Worm (Caenorhabditis elegans) whole organism, young adult: ENCODE measurements around the gene Y48B6A.5.

Experiments
- B0035.1 ChIP-seq: sonication (generic microtip); optimal IDR thresholded peaks from 2 replicates; lab custom pipeline; 2016; ENCODE audit warnings: missing genetic modification characterization, mild to moderate bottlenecking, missing compliant biosample characterization, missing genotype, missing genetic modification reagents
- B0261.1 ChIP-seq: sonication (generic microtip); optimal IDR thresholded peaks from 2 replicates; lab custom pipeline; 2016; ENCODE audit warnings: mild to moderate bottlenecking, missing genetic modification characterization, moderate library complexity, missing compliant biosample characterization
- B0336.3 ChIP-seq: fragments of 200-800 bp; sonication (Bioruptor generic); IDR thresholded peaks from 2 replicates; pipeline ENCODE4 v1.3.6; 2022; ENCODE audit warnings: missing genetic modification characterization, missing compliant biosample characterization
- C06A6.2 ChIP-seq: fragments of 200-800 bp; sonication (Bioruptor generic); conservative IDR thresholded peaks from 2 replicates; pipeline ENCODE4 v1.3.6; 2022; ENCODE audit warnings: missing genetic modification characterization, missing compliant biosample characterization
- C17E4.6 ChIP-seq: fragments of 200-800 bp; sonication (Bioruptor generic); IDR thresholded peaks from 2 replicates; pipeline ENCODE4 v1.3.6; 2022; ENCODE audit warnings: missing genetic modification reagents, missing genetic modification characterization, missing compliant biosample characterization
- F39B2.1 ChIP-seq: fragments of 200-800 bp; sonication (Bioruptor generic); IDR thresholded peaks from 2 replicates; pipeline ENCODE4 v1.3.6; 2022; ENCODE audit warnings: missing genetic modification reagents, missing genetic modification characterization, missing compliant biosample characterization
- F49E8.2 ChIP-seq: sonication (generic microtip); optimal IDR thresholded peaks from 3 replicates; lab custom pipeline; 2017; ENCODE audit warnings: missing genetic modification characterization, mild to moderate bottlenecking, missing compliant biosample characterization, antibody characterized with exemption, moderate library complexity; ENCODE audit not compliant: insufficient read depth
- F55B11.4 ChIP-seq: sonication (generic microtip); optimal IDR thresholded peaks from 2 replicates; lab custom pipeline; 2016; ENCODE audit warnings: missing compliant biosample characterization, missing genetic modification characterization, borderline replicate concordance; ENCODE audit not compliant: insufficient read depth
- F57A8.1 ChIP-seq: fragments of 200-800 bp; sonication (Bioruptor generic); optimal IDR thresholded peaks from 2 replicates; lab custom pipeline; 2018; ENCODE audit warnings: mild to moderate bottlenecking, missing genetic modification characterization, moderate library complexity, missing compliant biosample characterization
- F57C9.4 ChIP-seq: sonication (generic microtip); optimal IDR thresholded peaks from 2 replicates; lab custom pipeline; 2017; ENCODE audit warnings: mild to moderate bottlenecking, missing genetic modification characterization, missing compliant biosample characterization
- Y53G8AR.9 ChIP-seq: fragments of 200-800 bp; sonication (Bioruptor generic); conservative IDR thresholded peaks from 2 replicates; pipeline ENCODE4 v1.3.6; 2022; ENCODE audit warnings: missing genetic modification reagents, missing genetic modification characterization, missing compliant biosample characterization
- Y56A3A.18 ChIP-seq: fragments of 200-800 bp; sonication (Bioruptor generic); IDR thresholded peaks from 2 replicates; pipeline ENCODE4 v1.3.6; 2022; ENCODE audit warnings: missing genetic modification reagents, missing genetic modification characterization, missing compliant biosample characterization
- aptf-3 ChIP-seq: fragments of 200-800 bp; sonication (Bioruptor generic); IDR thresholded peaks from 2 replicates; pipeline ENCODE4 v1.3.6; 2022; ENCODE audit warnings: missing genetic modification characterization, missing compliant biosample characterization
- atf-7 ChIP-seq: sonication (generic microtip); optimal IDR thresholded peaks from 2 replicates; lab custom pipeline; 2017; ENCODE audit warnings: mild to moderate bottlenecking, missing genetic modification characterization, missing compliant biosample characterization
- attf-3 ChIP-seq: fragments of 200-800 bp; sonication (Bioruptor generic); conservative IDR thresholded peaks from 2 replicates; pipeline ENCODE4 v1.3.6; 2022; ENCODE audit warnings: missing genetic modification reagents, missing genetic modification characterization, missing compliant biosample characterization
- ccch-3 ChIP-seq: fragments of 200-800 bp; sonication (Bioruptor generic); optimal IDR thresholded peaks from 2 replicates; lab custom pipeline; 2018; ENCODE audit warnings: mild to moderate bottlenecking, missing genetic modification characterization, missing compliant biosample characterization
- ceh-100 ChIP-seq: fragments of 200-800 bp; sonication (Bioruptor generic); IDR thresholded peaks from 2 replicates; pipeline ENCODE4 v1.3.6; 2022; ENCODE audit warnings: missing genetic modification reagents, missing genetic modification characterization, missing compliant biosample characterization
- ceh-91 ChIP-seq: fragments of 200-800 bp; sonication (Bioruptor generic); IDR thresholded peaks from 2 replicates; pipeline ENCODE4 v1.3.6; 2022; ENCODE audit warnings: missing genetic modification reagents, missing genetic modification characterization, missing compliant biosample characterization
- die-1 ChIP-seq: sonication (generic microtip); optimal IDR thresholded peaks from 2 replicates; lab custom pipeline; 2016; ENCODE audit warnings: missing genotype, mild to moderate bottlenecking, missing genetic modification characterization, missing compliant biosample characterization
- dpff-1 ChIP-seq: sonication (generic microtip); optimal IDR thresholded peaks from 2 replicates; lab custom pipeline; 2017; ENCODE audit warnings: mild to moderate bottlenecking, missing genetic modification characterization, missing compliant biosample characterization
- efl-1 ChIP-seq: fragments of 150-350 bp; optimal IDR thresholded peaks from 2 replicates; lab custom pipeline; 2014; ENCODE audit warnings: missing biosample characterization, missing genetic modification reagents, missing genetic modification characterization
- egl-18 ChIP-seq: fragments of 200-800 bp; sonication (Bioruptor generic); IDR thresholded peaks from 2 replicates; pipeline ENCODE4 v1.3.6; 2022; ENCODE audit warnings: missing genetic modification reagents, missing genetic modification characterization, missing compliant biosample characterization
- egl-44 ChIP-seq: fragments of 200-800 bp; sonication (Bioruptor generic); IDR thresholded peaks from 2 replicates; pipeline ENCODE4 v1.3.6; 2022; ENCODE audit warnings: missing genetic modification reagents, missing genetic modification characterization, missing compliant biosample characterization
- gei-17 ChIP-seq: fragments of 200-800 bp; sonication (Bioruptor generic); optimal IDR thresholded peaks from 2 replicates; lab custom pipeline; 2018; ENCODE audit warnings: mild to moderate bottlenecking, missing genetic modification characterization, missing compliant biosample characterization
- hlh-12 ChIP-seq: sonication (generic microtip); optimal IDR thresholded peaks from 2 replicates; lab custom pipeline; 2016; ENCODE audit warnings: missing genetic modification characterization, missing compliant biosample characterization
- hmg-1.2 ChIP-seq: fragments of 200-800 bp; sonication (Bioruptor generic); IDR thresholded peaks from 2 replicates; pipeline ENCODE4 v1.3.6; 2022; ENCODE audit warnings: missing genetic modification reagents, missing genetic modification characterization, missing compliant biosample characterization
- lin-26 ChIP-seq: fragments of 200-800 bp; sonication (Bioruptor generic); IDR thresholded peaks from 2 replicates; pipeline ENCODE4 v1.3.6; 2022; ENCODE audit warnings: missing genetic modification reagents, missing genetic modification characterization, missing compliant biosample characterization
- lin-54 ChIP-seq: fragments of 200-800 bp; sonication (Bioruptor generic); optimal IDR thresholded peaks from 2 replicates; lab custom pipeline; 2018; ENCODE audit warnings: mild to moderate bottlenecking, missing genetic modification characterization, missing compliant biosample characterization
- lsl-1 ChIP-seq: fragments of 200-800 bp; sonication (Bioruptor generic); optimal IDR thresholded peaks from 2 replicates; lab custom pipeline; 2018; ENCODE audit warnings: mild to moderate bottlenecking, missing genetic modification characterization, moderate library complexity, missing compliant biosample characterization
- lsy-27 ChIP-seq: sonication (generic microtip); optimal IDR thresholded peaks from 2 replicates; lab custom pipeline; 2017; ENCODE audit warnings: missing genetic modification characterization, mild to moderate bottlenecking, missing compliant biosample characterization, antibody characterized with exemption, missing genotype, borderline replicate concordance; ENCODE audit not compliant: insufficient read depth
- madf-3 ChIP-seq: fragments of 200-800 bp; sonication (Bioruptor generic); IDR thresholded peaks from 2 replicates; pipeline ENCODE4 v1.3.6; 2022; ENCODE audit warnings: missing genetic modification reagents, missing genetic modification characterization, missing compliant biosample characterization
- mel-28 ChIP-seq: sonication (generic microtip); optimal IDR thresholded peaks from 2 replicates; lab custom pipeline; 2016; ENCODE audit warnings: borderline replicate concordance, mild to moderate bottlenecking, missing genetic modification characterization, missing compliant biosample characterization
- mxl-1 ChIP-seq: sonication (generic microtip); optimal IDR thresholded peaks from 2 replicates; lab custom pipeline; 2016; ENCODE audit warnings: missing genetic modification characterization, missing compliant biosample characterization
- nfya-1 ChIP-seq: sonication (generic microtip); optimal IDR thresholded peaks from 2 replicates; lab custom pipeline; 2017; ENCODE audit warnings: antibody characterized with exemption, missing compliant biosample characterization, missing genetic modification characterization, borderline replicate concordance; ENCODE audit not compliant: insufficient read depth
- nhr-179 ChIP-seq: sonication (generic microtip); optimal IDR thresholded peaks from 2 replicates; lab custom pipeline; 2016; ENCODE audit warnings: mild to moderate bottlenecking, missing genetic modification characterization, missing compliant biosample characterization
- pha-4 ChIP-seq: fragments of 150-350 bp; sonication (generic microtip); optimal IDR thresholded peaks from 2 replicates; lab custom pipeline; 2014; ENCODE audit warnings: missing biosample characterization, missing genetic modification reagents, missing genetic modification characterization
- snpc-1.3 ChIP-seq: sonication (generic microtip); optimal IDR thresholded peaks from 2 replicates; lab custom pipeline; 2017; ENCODE audit warnings: missing genetic modification characterization, mild to moderate bottlenecking, missing compliant biosample characterization, antibody characterized with exemption, moderate library complexity, missing genotype, missing genetic modification reagents; ENCODE audit not compliant: insufficient read depth
- snpc-3.4 ChIP-seq: sonication (generic microtip); optimal IDR thresholded peaks from 2 replicates; lab custom pipeline; 2017; ENCODE audit warnings: missing genetic modification characterization, mild to moderate bottlenecking, missing compliant biosample characterization, antibody characterized with exemption, moderate library complexity, missing genotype, missing genetic modification reagents
- somi-1 ChIP-seq: fragments of 200-800 bp; sonication (Bioruptor generic); optimal IDR thresholded peaks from 2 replicates; lab custom pipeline; 2018; ENCODE audit warnings: mild to moderate bottlenecking, missing genetic modification characterization, missing compliant biosample characterization
- tbx-9 ChIP-seq: sonication (generic microtip); optimal IDR thresholded peaks from 2 replicates; lab custom pipeline; 2016; ENCODE audit warnings: borderline replicate concordance, missing genetic modification characterization, inconsistent platforms, missing compliant biosample characterization
- unc-130 ChIP-seq: sonication (generic microtip); optimal IDR thresholded peaks from 2 replicates; lab custom pipeline; 2016; ENCODE audit warnings: missing genetic modification reagents, missing genetic modification characterization, missing compliant biosample characterization
- unc-62 ChIP-seq: fragments of 150-350 bp; optimal IDR thresholded peaks from 2 replicates; lab custom pipeline; 2014; ENCODE audit warnings: missing biosample characterization, missing genetic modification reagents, missing genetic modification characterization
- xnd-1 ChIP-seq: sonication (generic microtip); optimal IDR thresholded peaks from 2 replicates; lab custom pipeline; 2016; ENCODE audit warnings: missing genotype, missing genetic modification reagents, missing genetic modification characterization, missing compliant biosample characterization
- ztf-22 ChIP-seq: fragments of 200-800 bp; sonication (Bioruptor generic); optimal IDR thresholded peaks from 2 replicates; lab custom pipeline; 2018; ENCODE audit warnings: mild to moderate bottlenecking, missing genetic modification characterization, moderate library complexity, missing compliant biosample characterization
- ztf-25 ChIP-seq: fragments of 200-800 bp; sonication (Bioruptor generic); IDR thresholded peaks from 2 replicates; pipeline ENCODE4 v1.3.6; 2022; ENCODE audit warnings: missing genetic modification reagents, missing genetic modification characterization, missing compliant biosample characterization
- ztf-28 ChIP-seq: fragments of 200-800 bp; sonication (Bioruptor generic); IDR thresholded peaks from 2 replicates; pipeline ENCODE4 v1.3.6; 2022; ENCODE audit warnings: missing genetic modification reagents, missing genetic modification characterization, missing compliant biosample characterization
- ztf-6 ChIP-seq: fragments of 200-800 bp; sonication (Bioruptor generic); IDR thresholded peaks from 2 replicates; pipeline ENCODE4 v1.3.6; 2022; ENCODE audit warnings: missing genetic modification reagents, missing genetic modification characterization, missing compliant biosample characterization

Gene Y48B6A.5

ce11 chrII:14155259-14156023 is 19.6 kb downstream of the Y48B6A.5 start, which contains the start of the genes rpl-43 and xrn-2:
TSS of gene rpl-43 (plus strand) at chrII:14155294.
TSS of gene xrn-2 (plus strand) at chrII:14155768.
- peak; percentile 83 for TF ChIP-seq Y53G8AR.9
- TF ChIP-seq mxl-1 (tag; lab: Kevin White, UChicago) = no peak
- TF ChIP-seq tbx-9 (tag; lab: Kevin White, UChicago) = peak; percentile 17
- TF ChIP-seq hlh-12 (tag; lab: Kevin White, UChicago) = no peak
- TF ChIP-seq ztf-22 (GFP tag; lab: Kevin White, UChicago) = no peak
- peak; percentile 58 for TF ChIP-seq lsl-1 (GFP tag; lab: Kevin White, UChicago)
- TF ChIP-seq mel-28 (tag; lab: Kevin White, UChicago) = no peak
- TF ChIP-seq gei-17 (GFP tag; lab: Kevin White, UChicago) = peak; percentile 13
- TF ChIP-seq attf-3 = no peak
- no peak for TF ChIP-seq ztf-28 (GFP tag; lab: Robert Waterston, UW)
- 0 out of 2 replicates have a peak, but pooled peaks have one; percentile 45 for TF ChIP-seq ztf-25 (GFP tag; lab: Robert Waterston, UW)
- TF ChIP-seq nhr-179 (tag; lab: Kevin White, UChicago) = no peak
- TF ChIP-seq somi-1 = no peak
- TF ChIP-seq efl-1 (GFP tag; lab: Kevin White, UChicago) = peak; percentile 7
- peak; percentile 72 for TF ChIP-seq ceh-100 (GFP tag; lab: Robert Waterston, UW)
- TF ChIP-seq hmg-1.2 (GFP tag; lab: Robert Waterston, UW) = peak; percentile 39
- TF ChIP-seq ztf-6 (GFP tag; lab: Robert Waterston, UW) = no peak
- peak; percentile 72 for TF ChIP-seq atf-7
- peak; percentile 95 for TF ChIP-seq B0336.3 (GFP tag; lab: Robert Waterston, UW)
- peak; percentile 84 for TF ChIP-seq unc-130 (GFP tag; lab: Kevin White, UChicago)
- no peak for TF ChIP-seq C06A6.2 (GFP tag; lab: Robert Waterston, UW)
- TF ChIP-seq xnd-1 (tag; lab: Kevin White, UChicago) = peak; percentile 58
- peak; percentile 92 for TF ChIP-seq F39B2.1 (GFP tag; lab: Robert Waterston, UW)
- TF ChIP-seq egl-18 (GFP tag; lab: Robert Waterston, UW) = no peak
- no peak for TF ChIP-seq B0035.1 (tag; lab: Kevin White, UChicago)
- TF ChIP-seq F57A8.1 (GFP tag; lab: Kevin White, UChicago) = no peak
- no peak for TF ChIP-seq B0261.1 (tag; lab: Kevin White, UChicago)
- TF ChIP-seq snpc-3.4 (tag; lab: Kevin White, UChicago) = peak; percentile 84
- TF ChIP-seq Y56A3A.18 = peak; percentile 79
- TF ChIP-seq F57C9.4 (tag; lab: Kevin White, UChicago) = no peak
- no peak for TF ChIP-seq lsy-27 (tag; lab: Kevin White, UChicago)
- TF ChIP-seq lin-54 (GFP tag; lab: Kevin White, UChicago) = peak; percentile 77
- no peak for TF ChIP-seq egl-44 (GFP tag; lab: Robert Waterston, UW)
- TF ChIP-seq snpc-1.3 (tag; lab: Kevin White, UChicago) = peak; percentile 52
- TF ChIP-seq F55B11.4 (tag; lab: Kevin White, UChicago) = no peak
- peak; percentile 83; the same call in 1 of the 2 replicates for TF ChIP-seq aptf-3
- TF ChIP-seq ceh-91 (GFP tag; lab: Robert Waterston, UW) = no peak
- TF ChIP-seq dpff-1 (tag; lab: Kevin White, UChicago) = peak; percentile 65
- TF ChIP-seq unc-62 (GFP tag; lab: Kevin White, UChicago) = no peak
- no peak for TF ChIP-seq ccch-3 (GFP tag; lab: Kevin White, UChicago)
- peak; percentile 92 for TF ChIP-seq madf-3 (GFP tag; lab: Robert Waterston, UW)
- peak; percentile 56 for TF ChIP-seq die-1 (tag; lab: Kevin White, UChicago)
- TF ChIP-seq C17E4.6 (GFP tag; lab: Robert Waterston, UW) = peak; percentile 65; the same call in 1 of the 2 replicates
- TF ChIP-seq nfya-1 = no peak
- peak; percentile 77; the same call in 1 of the 2 replicates for TF ChIP-seq lin-26
- no peak for TF ChIP-seq pha-4 (tag; lab: Kevin White, UChicago)
- TF ChIP-seq F49E8.2 (tag; lab: Kevin White, UChicago) = peak; percentile 87
